Fruit fly (Drosophila melanogaster): ENCODE results near the gene Nmdmc.

Nmdmc gene

dm6 chr3R:9019689-9020138, 30.6 kb downstream of the Nmdmc start, which contains the start of gene tgo (continued):
- TF ChIP-seq dm (GFP tag; optimal IDR thresholded peaks at IDR 0.05): no peak
- no peak for TF ChIP-seq zen2 (GFP tag; IDR thresholded peaks at IDR 0.05; ENCODE audit: partially characterized antibody)
- TF ChIP-seq CG12155 (GFP tag; optimal IDR thresholded peaks at IDR 0.05): peak; percentile 3
- peak; percentile 45 for TF ChIP-seq CG17829 (tag; optimal IDR thresholded peaks at IDR 0.05)
- TF ChIP-seq CG14710 (tag; optimal IDR thresholded peaks at IDR 0.05): peak; percentile 80
- peak; percentile 58; the same call in 2 of the 3 replicates for TF ChIP-seq Opbp (GFP tag; IDR thresholded peaks at IDR 0.05; ENCODE audit: partially characterized antibody)
- TF ChIP-seq CkIIα-i1 (GFP tag; IDR thresholded peaks at IDR 0.05): no peak
- peak; percentile 59; the same call in 1 of the 2 replicates for TF ChIP-seq unc-4 (GFP tag; IDR thresholded peaks at IDR 0.05; ENCODE audit: partially characterized antibody)
- peak; percentile 98 for TF ChIP-seq Myb (GFP tag; optimal IDR thresholded peaks at IDR 0.05)
- peak; percentile 63 for TF ChIP-seq phol (tag; optimal IDR thresholded peaks at IDR 0.05)
- TF ChIP-seq amos (GFP tag; IDR thresholded peaks at IDR 0.05; ENCODE audit: partially characterized antibody): peak; percentile 62
- TF ChIP-seq bbx (GFP tag; IDR thresholded peaks at IDR 0.05; ENCODE audit: partially characterized antibody): peak; percentile 36; the same call in 1 of the 2 replicates
- no peak for TF ChIP-seq D (optimal IDR thresholded peaks at IDR 0.05)
- TF ChIP-seq D (GFP tag; optimal IDR thresholded peaks at IDR 0.05): no peak
- no peak for TF ChIP-seq repo (GFP tag; optimal IDR thresholded peaks at IDR 0.05)
- TF ChIP-seq nau (GFP tag; optimal IDR thresholded peaks at IDR 0.05): no peak
- TF ChIP-seq gcm (GFP tag; optimal IDR thresholded peaks at IDR 0.05): peak; percentile 36
- peak; percentile 50 for TF ChIP-seq onecut (GFP tag; IDR thresholded peaks at IDR 0.05)
- TF ChIP-seq GATAe (GFP tag; conservative IDR thresholded peaks at IDR 0.05): no peak
- TF ChIP-seq Med (GFP tag): peak; percentile 72
- TF ChIP-seq Adf1 (GFP tag; IDR thresholded peaks at IDR 0.05): peak; percentile 24; the same call in 1 of the 2 replicates
- no peak for TF ChIP-seq pnt (GFP tag; optimal IDR thresholded peaks at IDR 0.05)
- TF ChIP-seq gce (GFP tag; IDR thresholded peaks at IDR 0.05): no peak
- peak; percentile 97 for TF ChIP-seq CG4617 (GFP tag; optimal IDR thresholded peaks at IDR 0.05; ENCODE audit: borderline replicate concordance)
- TF ChIP-seq CG10147 (GFP tag; optimal IDR thresholded peaks at IDR 0.05): no peak
- no peak for TF ChIP-seq Hmr (GFP tag; optimal IDR thresholded peaks at IDR 0.05)
- TF ChIP-seq scrt (GFP tag; optimal IDR thresholded peaks at IDR 0.05): no peak
- TF ChIP-seq Sry-δ (GFP tag; optimal IDR thresholded peaks at IDR 0.05): peak; percentile 60
- TF ChIP-seq CG13123 (GFP tag; optimal IDR thresholded peaks at IDR 0.05): no peak
- TF ChIP-seq Abd-B (GFP tag; optimal IDR thresholded peaks at IDR 0.05): peak; percentile 21
- TF ChIP-seq Hey (tag; optimal IDR thresholded peaks at IDR 0.05): no peak
- peak; percentile 59; the same call in 1 of the 2 replicates for TF ChIP-seq CG3847 (GFP tag; IDR thresholded peaks at IDR 0.05)
- peak; percentile 11 for TF ChIP-seq Mad (GFP tag; optimal IDR thresholded peaks at IDR 0.05)
- TF ChIP-seq ATbp (GFP tag; optimal IDR thresholded peaks at IDR 0.05): no peak
- TF ChIP-seq kni (GFP tag; optimal IDR thresholded peaks at IDR 0.05): peak; percentile 72
- TF ChIP-seq pho (GFP tag; optimal IDR thresholded peaks at IDR 0.05): no peak
- TF ChIP-seq chif (GFP tag; optimal IDR thresholded peaks at IDR 0.05): no peak
- TF ChIP-seq Poxn (GFP tag; IDR thresholded peaks at IDR 0.05): no peak
- TF ChIP-seq CG7786 (GFP tag; optimal IDR thresholded peaks at IDR 0.05): no peak
- TF ChIP-seq pros (GFP tag; optimal IDR thresholded peaks at IDR 0.05): no peak
- TF ChIP-seq Camta (GFP tag; optimal IDR thresholded peaks at IDR 0.05): no peak
- no peak for TF ChIP-seq ara (GFP tag; IDR thresholded peaks at IDR 0.05)
- peak; percentile 65 for TF ChIP-seq CG2116 (GFP tag; optimal IDR thresholded peaks at IDR 0.05)
- no peak for TF ChIP-seq Nf-YC (tag; optimal IDR thresholded peaks at IDR 0.05)
- TF ChIP-seq Neu2 (GFP tag; optimal IDR thresholded peaks at IDR 0.05; ENCODE audit: borderline replicate concordance): no peak
- TF ChIP-seq CG10979 (tag; optimal IDR thresholded peaks at IDR 0.05): no peak
- peak; percentile 62 for TF ChIP-seq CG34376 (GFP tag; optimal IDR thresholded peaks at IDR 0.05)
- TF ChIP-seq sd (tag; optimal IDR thresholded peaks at IDR 0.05): peak; percentile 71
- TF ChIP-seq crp (GFP tag; optimal IDR thresholded peaks at IDR 0.05): no peak
- TF ChIP-seq YL-1 (GFP tag; optimal IDR thresholded peaks at IDR 0.05): peak; percentile 96

Measured in whole organism, embryonic.